Worm (Caenorhabditis elegans) whole organism, L2 larva: ENCODE results near the gene srbc-7.

ENCODE experiments used
- Y55F3AM.14 ChIP-seq: fragments of 200-800 bp; sonication (Bioruptor generic); optimal IDR thresholded peaks from 2 replicates; lab custom pipeline; 2018; ENCODE audit warnings: mild to moderate bottlenecking, missing genetic modification characterization, missing compliant biosample characterization
- ama-1 ChIP-seq: fragments of 150-350 bp; optimal IDR thresholded peaks from 2 replicates; lab custom pipeline; 2018; ENCODE audit warnings: inconsistent platforms
- ceh-82 ChIP-seq: fragments of 150-350 bp; optimal IDR thresholded peaks from 2 replicates; lab custom pipeline; 2014; ENCODE audit warnings: missing biosample characterization, missing genetic modification characterization
- egl-27 ChIP-seq: sonication (generic microtip); optimal IDR thresholded peaks from 3 replicates; lab custom pipeline; 2017; ENCODE audit warnings: missing biosample characterization, missing genetic modification reagents, missing genetic modification characterization
- lin-13 ChIP-seq: fragments of 150-350 bp; optimal IDR thresholded peaks from 2 replicates; lab custom pipeline; 2014; ENCODE audit warnings: missing biosample characterization, missing genetic modification reagents, missing genetic modification characterization
- nhr-12 ChIP-seq: fragments of 150-350 bp; optimal IDR thresholded peaks from 2 replicates; lab custom pipeline; 2014; ENCODE audit warnings: missing biosample characterization, missing genetic modification characterization
- sem-4 ChIP-seq: fragments of 150-350 bp; optimal IDR thresholded peaks from 2 replicates; lab custom pipeline; 2014; ENCODE audit warnings: missing biosample characterization, missing genetic modification reagents, missing genetic modification characterization
- unc-55 ChIP-seq: fragments of 150-350 bp; sonication (generic microtip); optimal IDR thresholded peaks from 3 replicates; lab custom pipeline; 2014; ENCODE audit warnings: missing biosample characterization, missing genetic modification reagents, missing genetic modification characterization
- zag-1 ChIP-seq: fragments of 150-350 bp; optimal IDR thresholded peaks from 2 replicates; lab custom pipeline; 2014; ENCODE audit warnings: missing biosample characterization, missing genetic modification characterization
- ztf-11 ChIP-seq: sonication (generic microtip); optimal IDR thresholded peaks from 2 replicates; lab custom pipeline; 2017; ENCODE audit warnings: missing biosample characterization, missing genetic modification characterization

- TF ChIP-seq unc-55 (no peak), lin-13 (GFP tag; lab: Kevin White, UChicago) (no peak), sem-4 (tag; lab: Kevin White, UChicago) (no peak), ceh-82 (tag; lab: Kevin White, UChicago) (no peak), egl-27 (no peak), Y55F3AM.14 (no peak), nhr-12 (tag; lab: Kevin White, UChicago) (no peak), zag-1 (tag; lab: Kevin White, UChicago) (no peak), ama-1 (peak; percentile 98), ztf-11 (tag; lab: Kevin White, UChicago) (no peak)
Measured at ce11 chrV:7436911-7437310, 50.5 kb downstream of the srbc-7 start.
